Fruit fly (Drosophila melanogaster) whole organism, pupa: ENCODE measurements around the gene Ufd4.

Source experiments
- CG10348 ChIP-seq: fragments of 200-800 bp; sonication (Bioruptor generic); IDR thresholded peaks from 2 replicates; pipeline ENCODE4 v1.3.6; 2022; ENCODE audit warnings: missing biosample characterization, missing genetic modification characterization
- CG12605 ChIP-seq: fragments of 200-800 bp; sonication (Bioruptor generic); IDR thresholded peaks from 2 replicates; pipeline ENCODE4 v1.3.6; 2022; ENCODE audit warnings: missing biosample characterization, missing genetic modification characterization
- CG13204 ChIP-seq: fragments of 200-800 bp; sonication (Bioruptor generic); optimal IDR thresholded peaks from 2 replicates; lab custom pipeline; 2018; ENCODE audit warnings: missing biosample characterization, mild to moderate bottlenecking, missing genetic modification characterization, moderate library complexity
- CG14655 ChIP-seq: fragments of 200-800 bp; sonication (Bioruptor generic); optimal IDR thresholded peaks from 3 replicates; lab custom pipeline; 2017; ENCODE audit warnings: mild to moderate bottlenecking, missing biosample characterization, missing genetic modification reagents, missing genetic modification characterization
- CG15710 ChIP-seq: fragments of 200-800 bp; sonication (Bioruptor generic); optimal IDR thresholded peaks from 2 replicates; lab custom pipeline; 2018; ENCODE audit warnings: missing biosample characterization, mild to moderate bottlenecking, missing genetic modification characterization, moderate library complexity
- CG34367 ChIP-seq: fragments of 200-800 bp; sonication (Bioruptor generic); optimal IDR thresholded peaks from 2 replicates; lab custom pipeline; 2018; ENCODE audit warnings: missing biosample characterization, mild to moderate bottlenecking, missing genetic modification characterization
- EcR ChIP-seq: fragments of 200-800 bp; sonication (Bioruptor generic); optimal IDR thresholded peaks from 3 replicates; lab custom pipeline; 2019; ENCODE audit warnings: missing biosample characterization, missing genetic modification characterization, mild to moderate bottlenecking, moderate library complexity, missing genetic modification reagents
- Ets98B ChIP-seq: fragments of 200-800 bp; sonication (Bioruptor generic); IDR thresholded peaks from 2 replicates; pipeline ENCODE4 v1.3.6; 2022; ENCODE audit warnings: missing biosample characterization, missing genetic modification characterization
- Pif1A ChIP-seq: fragments of 200-800 bp; sonication (Bioruptor generic); optimal IDR thresholded peaks from 3 replicates; lab custom pipeline; 2016; ENCODE audit warnings: missing biosample characterization, missing genetic modification characterization
- rn ChIP-seq: fragments of 200-800 bp; sonication (Bioruptor generic); IDR thresholded peaks from 2 replicates; pipeline ENCODE4 v1.3.6; 2022; ENCODE audit warnings: missing biosample characterization, missing genetic modification characterization

DNA sequence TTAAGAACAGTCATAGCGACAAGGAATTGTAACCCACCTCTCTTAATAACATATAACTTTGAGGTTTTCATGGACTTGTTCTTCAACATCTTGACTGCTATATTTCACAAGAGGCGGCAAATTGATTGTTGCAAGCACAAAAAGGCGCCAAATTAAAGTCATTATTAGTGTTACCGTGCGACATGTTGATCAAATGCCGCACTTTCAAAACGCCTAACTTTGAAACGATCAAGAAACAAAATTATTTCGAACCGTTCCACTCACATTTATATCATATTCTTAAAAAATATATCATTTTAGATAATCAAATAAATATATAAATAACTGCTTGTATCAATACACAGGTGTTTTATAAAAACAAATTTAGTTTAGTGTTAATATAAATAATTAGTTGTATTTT is 35.6 kb upstream of the Ufd4 start, which contains the start of gene RnrL:
- TF ChIP-seq rn (GFP tag; lab: Robert Waterston, UW) (no peak), CG12605 (GFP tag; lab: Robert Waterston, UW) (no peak), CG34367 (tag; lab: Kevin White, UChicago) (no peak), EcR (no peak), CG14655 (GFP tag; lab: Kevin White, UChicago) (no peak), Ets98B (no peak), CG10348 (GFP tag; lab: Robert Waterston, UW) (no peak), Pif1A (GFP tag; lab: Kevin White, UChicago) (no peak), CG15710 (tag; lab: Kevin White, UChicago) (no peak), CG13204 (no peak)
